Fruit fly (Drosophila melanogaster) whole organism, embryonic: Measurements from ENCODE around the gene Chchd2.

Experiments
- Asciz ChIP-seq: fragments of 200-800 bp; sonication (Bioruptor generic); optimal IDR thresholded peaks from 2 replicates; lab custom pipeline; 2017; ENCODE audit warnings: missing biosample characterization, mild to moderate bottlenecking, missing genetic modification characterization, missing genetic modification reagents
- Atf6 ChIP-seq: fragments of 200-800 bp; sonication (Bioruptor generic); IDR thresholded peaks from 2 replicates; pipeline ENCODE4 v1.3.6; 2022; ENCODE audit warnings: missing biosample characterization, missing genetic modification characterization
- CG10979 ChIP-seq: fragments of 200-800 bp; sonication (Bioruptor generic); optimal IDR thresholded peaks from 2 replicates; lab custom pipeline; 2018; ENCODE audit warnings: missing biosample characterization, mild to moderate bottlenecking, missing genetic modification characterization, moderate library complexity
- CG12104 ChIP-seq: fragments of 200-800 bp; sonication (Bioruptor generic); optimal IDR thresholded peaks from 3 replicates; lab custom pipeline; 2016; ENCODE audit warnings: missing biosample characterization, missing genetic modification characterization
- CG13775 ChIP-seq: fragments of 200-800 bp; sonication (Bioruptor generic); optimal IDR thresholded peaks from 3 replicates; lab custom pipeline; 2017; ENCODE audit warnings: missing biosample characterization, mild to moderate bottlenecking, missing genetic modification characterization
- CG18476 ChIP-seq: fragments of 200-800 bp; sonication (Bioruptor generic); optimal IDR thresholded peaks from 2 replicates; lab custom pipeline; 2016; ENCODE audit warnings: missing biosample characterization, mild to moderate bottlenecking, missing genetic modification characterization
- CG18619 ChIP-seq: fragments of 200-800 bp; sonication (Bioruptor generic); optimal IDR thresholded peaks from 3 replicates; lab custom pipeline; 2017; ENCODE audit warnings: missing biosample characterization, mild to moderate bottlenecking, missing genetic modification characterization
- CG18764 ChIP-seq: fragments of 200-800 bp; sonication (Bioruptor generic); optimal IDR thresholded peaks from 3 replicates; lab custom pipeline; 2016; ENCODE audit warnings: missing biosample characterization, missing genetic modification characterization
- CG2202 ChIP-seq: fragments of 200-800 bp; sonication (Bioruptor generic); optimal IDR thresholded peaks from 2 replicates; lab custom pipeline; 2018; ENCODE audit warnings: missing biosample characterization, mild to moderate bottlenecking, missing genetic modification characterization
- CG31388 ChIP-seq: fragments of 200-800 bp; sonication (Bioruptor generic); optimal IDR thresholded peaks from 2 replicates; lab custom pipeline; 2016; ENCODE audit warnings: missing biosample characterization, missing genetic modification characterization
- CG3407 ChIP-seq: fragments of 200-800 bp; sonication (Bioruptor generic); optimal IDR thresholded peaks from 2 replicates; lab custom pipeline; 2018; ENCODE audit warnings: missing biosample characterization, mild to moderate bottlenecking, missing genetic modification characterization
- CG4328 ChIP-seq: fragments of 200-800 bp; sonication (Bioruptor generic); optimal IDR thresholded peaks from 3 replicates; lab custom pipeline; 2017; ENCODE audit warnings: missing biosample characterization, missing genetic modification reagents, missing genetic modification characterization
- CG5953 ChIP-seq: fragments of 200-800 bp; sonication (Bioruptor generic); IDR thresholded peaks from 2 replicates; pipeline ENCODE4 v1.3.6; 2022; ENCODE audit warnings: missing biosample characterization, missing genetic modification characterization
- CG6689 ChIP-seq: fragments of 200-800 bp; sonication (Bioruptor generic); IDR thresholded peaks from 2 replicates; pipeline ENCODE4 v1.3.6; 2022; ENCODE audit warnings: missing biosample characterization, missing genetic modification characterization
- CG7271 ChIP-seq: fragments of 200-800 bp; sonication (Bioruptor generic); optimal IDR thresholded peaks from 2 replicates; lab custom pipeline; 2018; ENCODE audit warnings: missing biosample characterization, mild to moderate bottlenecking, missing genetic modification characterization, moderate library complexity
- CG8388 ChIP-seq: fragments of 200-800 bp; sonication (Bioruptor generic); optimal IDR thresholded peaks from 2 replicates; lab custom pipeline; 2019; ENCODE audit warnings: missing biosample characterization, mild to moderate bottlenecking, missing genetic modification characterization, moderate library complexity
- CG9437 ChIP-seq: fragments of 200-800 bp; sonication (Bioruptor generic); optimal IDR thresholded peaks from 2 replicates; lab custom pipeline; 2018; ENCODE audit warnings: missing biosample characterization, mild to moderate bottlenecking, missing genetic modification characterization
- CHES-1-like ChIP-seq: fragments of 200-800 bp; sonication (Bioruptor generic); optimal IDR thresholded peaks from 2 replicates; lab custom pipeline; 2016; ENCODE audit warnings: missing biosample characterization, missing genetic modification characterization
- Deaf1 ChIP-seq: fragments of 200-800 bp; optimal IDR thresholded peaks from 3 replicates; lab custom pipeline; 2019; ENCODE audit warnings: missing biosample characterization, mild to moderate bottlenecking, missing genetic modification characterization, moderate library complexity
- Dip3 ChIP-seq: fragments of 200-800 bp; sonication (Bioruptor generic); optimal IDR thresholded peaks from 3 replicates; lab custom pipeline; 2016; ENCODE audit warnings: missing biosample characterization, missing genetic modification characterization
- Dp ChIP-seq: fragments of 200-800 bp; sonication (Bioruptor generic); optimal IDR thresholded peaks from 2 replicates; lab custom pipeline; 2018; ENCODE audit warnings: missing biosample characterization, mild to moderate bottlenecking, missing genetic modification characterization, moderate library complexity
- Drgx ChIP-seq: fragments of 200-800 bp; sonication (Bioruptor generic); IDR thresholded peaks from 2 replicates; pipeline ENCODE4 v1.3.6; 2022; ENCODE audit warnings: missing biosample characterization, missing genetic modification characterization
- E2f1 ChIP-seq: fragments of 200-800 bp; sonication (Bioruptor generic); IDR thresholded peaks from 2 replicates; pipeline ENCODE4 v1.3.6; 2022; ENCODE audit warnings: missing biosample characterization, missing genetic modification characterization
- Fer1 ChIP-seq: fragments of 200-800 bp; sonication (Bioruptor generic); optimal IDR thresholded peaks from 2 replicates; lab custom pipeline; 2017; ENCODE audit warnings: missing biosample characterization, mild to moderate bottlenecking, missing genetic modification characterization
- Gsc ChIP-seq: fragments of 200-800 bp; sonication (Bioruptor generic); IDR thresholded peaks from 2 replicates; pipeline ENCODE4 v1.3.6; 2022; ENCODE audit warnings: missing biosample characterization, missing genetic modification characterization
- HLH3B ChIP-seq: fragments of 200-800 bp; sonication (Bioruptor generic); IDR thresholded peaks from 2 replicates; pipeline ENCODE4 v1.3.6; 2022; ENCODE audit warnings: missing biosample characterization, missing genetic modification characterization
- Hey ChIP-seq: fragments of 200-800 bp; sonication (Bioruptor generic); optimal IDR thresholded peaks from 3 replicates; lab custom pipeline; 2018; ENCODE audit warnings: missing biosample characterization, mild to moderate bottlenecking, missing genetic modification characterization
- Hr51 ChIP-seq, 2 experiments: fragments of 200-800 bp; sonication (Bioruptor generic); optimal IDR thresholded peaks; 2 replicates in 1 of 2; 3 replicates in 1 of 2; lab custom pipeline; 2016 to 2018; ENCODE audit warnings: missing biosample characterization in 2 of 2, missing genetic modification characterization in 2 of 2, mild to moderate bottlenecking in 1 of 2, moderate library complexity in 1 of 2
- NfI ChIP-seq: fragments of 200-800 bp; sonication (Bioruptor generic); optimal IDR thresholded peaks from 3 replicates; lab custom pipeline; 2018; ENCODE audit warnings: missing biosample characterization, mild to moderate bottlenecking, missing genetic modification characterization, moderate library complexity
- Optix ChIP-seq: fragments of 200-800 bp; sonication (Bioruptor generic); IDR thresholded peaks from 3 replicates; pipeline ENCODE4 v1.3.6; 2022; ENCODE audit warnings: missing biosample characterization, missing genetic modification characterization
- Trl ChIP-seq, 3 experiments: fragments of >200 bp in 2 of 3; fragments of 200-800 bp in 1 of 3; sonication (Bioruptor generic) in 1 of 3; optimal IDR thresholded peaks; 2 replicates in 1 of 3; 3 replicates in 2 of 3; lab custom pipeline; 2016 to 2017; ENCODE audit warnings: missing biosample characterization in 1 of 3, missing genetic modification characterization in 1 of 3
- Xrp1 ChIP-seq: fragments of 200-800 bp; sonication (Bioruptor generic); IDR thresholded peaks from 2 replicates; pipeline ENCODE4 v1.3.6; 2022; ENCODE audit warnings: missing biosample characterization, missing genetic modification characterization
- ap ChIP-seq: fragments of 200-800 bp; sonication (Bioruptor generic); IDR thresholded peaks from 2 replicates; pipeline ENCODE4 v1.3.6; 2022; ENCODE audit warnings: missing biosample characterization, missing genetic modification characterization
- cad ChIP-seq: fragments of >200 bp; optimal IDR thresholded peaks from 2 replicates; lab custom pipeline; 2017; ENCODE audit warnings: missing biosample characterization, missing genetic modification characterization
- caup ChIP-seq: fragments of 200-800 bp; sonication (Bioruptor generic); optimal IDR thresholded peaks from 3 replicates; lab custom pipeline; 2017; ENCODE audit warnings: missing biosample characterization, mild to moderate bottlenecking, missing genetic modification characterization, moderate library complexity; ENCODE audit not compliant: severe bottlenecking
- chm ChIP-seq: fragments of 200-800 bp; sonication (Bioruptor generic); IDR thresholded peaks from 2 replicates; pipeline ENCODE4 v1.3.6; 2022; ENCODE audit warnings: missing biosample characterization, missing genetic modification characterization
- danr ChIP-seq: fragments of 200-800 bp; sonication (Bioruptor generic); IDR thresholded peaks from 2 replicates; pipeline ENCODE4 v1.3.6; 2022; ENCODE audit warnings: missing biosample characterization, missing genetic modification characterization
- dmrt99B ChIP-seq: fragments of 200-800 bp; sonication (Bioruptor generic); optimal IDR thresholded peaks from 2 replicates; lab custom pipeline; 2018; ENCODE audit warnings: missing biosample characterization, mild to moderate bottlenecking, missing genetic modification characterization, moderate library complexity
- fd64A ChIP-seq: fragments of 200-800 bp; sonication (Bioruptor generic); optimal IDR thresholded peaks from 3 replicates; lab custom pipeline; 2018; ENCODE audit warnings: missing biosample characterization, mild to moderate bottlenecking, missing genetic modification characterization
- gcm2 ChIP-seq: fragments of 200-800 bp; sonication (Bioruptor generic); optimal IDR thresholded peaks from 2 replicates; lab custom pipeline; 2016; ENCODE audit warnings: missing biosample characterization, missing genetic modification characterization
- hth ChIP-seq: fragments of >200 bp; optimal IDR thresholded peaks from 2 replicates; lab custom pipeline; 2017; ENCODE audit warnings: inconsistent platforms
- lmd ChIP-seq: fragments of 200-800 bp; sonication (Bioruptor generic); IDR thresholded peaks from 2 replicates; pipeline ENCODE4 v1.3.6; 2022; ENCODE audit warnings: missing biosample characterization, missing genetic modification characterization
- lov ChIP-seq, 2 experiments: fragments of 200-800 bp in 1 of 2; fragments of >200 bp in 1 of 2; sonication (Bioruptor generic) in 1 of 2; IDR thresholded peaks in 1 of 2; optimal IDR thresholded peaks in 1 of 2; 2 replicates in 1 of 2; 3 replicates in 1 of 2; pipeline versions ENCODE4 v1.3.6 to Lab custom; 2017 to 2022; ENCODE audit warnings: missing biosample characterization in 1 of 2, missing genetic modification characterization in 1 of 2
- pho ChIP-seq: fragments of 200-800 bp; sonication (Bioruptor generic); optimal IDR thresholded peaks from 2 replicates; lab custom pipeline; 2016; ENCODE audit warnings: missing biosample characterization, missing genetic modification characterization
- pnt ChIP-seq: fragments of 200-800 bp; sonication (Bioruptor generic); optimal IDR thresholded peaks from 3 replicates; lab custom pipeline; 2016; ENCODE audit warnings: missing biosample characterization, missing genetic modification characterization
- ranshi ChIP-seq: fragments of 200-800 bp; sonication (Bioruptor generic); IDR thresholded peaks from 2 replicates; pipeline ENCODE4 v1.3.6; 2022; ENCODE audit warnings: missing biosample characterization, missing genetic modification characterization
- sd ChIP-seq: fragments of 200-800 bp; sonication (Bioruptor generic); optimal IDR thresholded peaks from 3 replicates; lab custom pipeline; 2018; ENCODE audit warnings: missing biosample characterization, mild to moderate bottlenecking, missing genetic modification characterization, moderate library complexity
- sna ChIP-seq: fragments of 200-800 bp; sonication (Bioruptor generic); IDR thresholded peaks from 2 replicates; pipeline ENCODE4 v1.3.6; 2022; ENCODE audit warnings: missing biosample characterization, missing genetic modification characterization; ENCODE audit not compliant: partially characterized antibody
- tio ChIP-seq: fragments of 200-800 bp; sonication (Bioruptor generic); optimal IDR thresholded peaks from 2 replicates; lab custom pipeline; 2017; ENCODE audit warnings: missing biosample characterization, missing genetic modification characterization, inconsistent platforms
- vnd ChIP-seq: fragments of 200-800 bp; sonication (Bioruptor generic); IDR thresholded peaks from 3 replicates; pipeline ENCODE4 v1.3.6; 2022; ENCODE audit warnings: missing biosample characterization, missing genetic modification characterization; ENCODE audit not compliant: partially characterized antibody

Chchd2 gene

DNA sequence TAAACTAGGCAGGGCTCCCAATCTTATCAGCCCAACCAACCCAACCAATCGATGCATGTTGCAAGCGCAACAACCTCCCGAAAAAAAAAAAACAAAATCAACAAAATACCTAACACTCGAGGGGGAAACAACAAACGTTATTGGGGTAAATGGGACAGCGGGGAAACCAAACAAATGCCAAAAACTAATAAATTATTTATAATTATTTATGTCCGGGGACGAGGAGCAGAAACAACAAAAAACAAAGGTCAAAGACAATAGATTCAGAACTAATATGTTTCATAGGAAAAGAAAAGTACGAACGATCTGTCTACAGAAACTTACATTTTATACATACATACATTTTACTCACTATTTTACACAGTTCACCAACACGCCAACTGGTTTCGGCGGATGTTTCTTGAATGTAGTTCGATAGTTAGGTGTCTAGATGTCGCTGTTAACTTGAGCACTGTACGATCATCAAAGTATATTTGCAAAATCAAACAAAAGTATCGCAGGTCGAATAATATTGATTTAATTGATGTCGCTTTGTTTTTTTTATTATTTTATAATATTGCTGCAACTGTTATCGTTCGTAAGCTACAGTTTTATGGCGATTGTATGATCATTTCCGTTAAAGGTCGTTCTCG is 26.9 kb downstream of the Chchd2 start (continued):
- TF ChIP-seq Trl (optimal IDR thresholded peaks at IDR 0.05; lab: Kevin White, UChicago) (no peak), Trl (GFP tag; optimal IDR thresholded peaks at IDR 0.05; lab: Kevin White, UChicago) (no peak), Dp (GFP tag; lab: Kevin White, UChicago) (no peak), sna (no peak), gcm2 (GFP tag; lab: Kevin White, UChicago) (no peak), lmd (GFP tag; lab: Robert Waterston, UW) (no peak; the same call in 1 of the 2 replicates), Hey (tag; lab: Kevin White, UChicago) (no peak), caup (GFP tag; lab: Kevin White, UChicago) (no peak), cad (GFP tag; lab: Kevin White, UChicago) (no peak), CG18476 (GFP tag; lab: Kevin White, UChicago) (no peak), sd (tag; lab: Kevin White, UChicago) (no peak), CG13775 (GFP tag; lab: Kevin White, UChicago) (no peak), Atf6 (GFP tag; lab: Robert Waterston, UW) (no peak), CG10979 (tag; lab: Kevin White, UChicago) (peak; percentile 63), Deaf1 (no peak), CG9437 (GFP tag; lab: Kevin White, UChicago) (no peak), fd64A (GFP tag; lab: Kevin White, UChicago) (no peak), E2f1 (GFP tag; lab: Robert Waterston, UW) (no peak), CG8388 (GFP tag; lab: Kevin White, UChicago) (no peak), Hr51 (GFP tag; optimal IDR thresholded peaks at IDR 0.05; lab: Kevin White, UChicago) (peak in 1 of 2 experiments; percentile 6), tio (GFP tag; lab: Kevin White, UChicago) (no peak), Dip3 (GFP tag; lab: Kevin White, UChicago) (peak; percentile 17), Xrp1 (GFP tag; lab: Robert Waterston, UW) (no peak), vnd (GFP tag; lab: Robert Waterston, UW) (no peak), hth (no peak), CG6689 (no peak), danr (GFP tag; lab: Robert Waterston, UW) (no peak), dmrt99B (tag; lab: Kevin White, UChicago) (no peak), lov (optimal IDR thresholded peaks at IDR 0.05; lab: Kevin White, UChicago) (no peak), lov (GFP tag; IDR thresholded peaks at IDR 0.05; lab: Robert Waterston, UW) (no peak), CG31388 (no peak), pnt (peak; percentile 20), chm (GFP tag; lab: Robert Waterston, UW) (0 out of 2 replicates have a peak, but pooled peaks have one; percentile 15), CHES-1-like (GFP tag; lab: Kevin White, UChicago) (no peak), CG4328 (GFP tag; lab: Kevin White, UChicago) (no peak), ranshi (no peak), NfI (GFP tag; lab: Kevin White, UChicago) (no peak), CG2202 (tag; lab: Kevin White, UChicago) (no peak), CG3407 (GFP tag; lab: Kevin White, UChicago) (no peak), CG18619 (GFP tag; lab: Kevin White, UChicago) (no peak), HLH3B (peak; percentile 22; the same call in 1 of the 2 replicates), pho (GFP tag; lab: Kevin White, UChicago) (no peak), CG18764 (GFP tag; lab: Kevin White, UChicago) (no peak), Drgx (GFP tag; lab: Robert Waterston, UW) (no peak), Fer1 (no peak), Asciz (no peak), CG7271 (tag; lab: Kevin White, UChicago) (no peak), Optix (GFP tag; lab: Robert Waterston, UW) (no peak), Gsc (GFP tag; lab: Robert Waterston, UW) (no peak), CG5953 (GFP tag; lab: Robert Waterston, UW) (no peak), ap (GFP tag; lab: Robert Waterston, UW) (no peak), CG12104 (GFP tag; lab: Kevin White, UChicago) (no peak)
